Fruit fly (Drosophila melanogaster): ENCODE measurements around the gene Glyp.

Glyp gene

DNA sequence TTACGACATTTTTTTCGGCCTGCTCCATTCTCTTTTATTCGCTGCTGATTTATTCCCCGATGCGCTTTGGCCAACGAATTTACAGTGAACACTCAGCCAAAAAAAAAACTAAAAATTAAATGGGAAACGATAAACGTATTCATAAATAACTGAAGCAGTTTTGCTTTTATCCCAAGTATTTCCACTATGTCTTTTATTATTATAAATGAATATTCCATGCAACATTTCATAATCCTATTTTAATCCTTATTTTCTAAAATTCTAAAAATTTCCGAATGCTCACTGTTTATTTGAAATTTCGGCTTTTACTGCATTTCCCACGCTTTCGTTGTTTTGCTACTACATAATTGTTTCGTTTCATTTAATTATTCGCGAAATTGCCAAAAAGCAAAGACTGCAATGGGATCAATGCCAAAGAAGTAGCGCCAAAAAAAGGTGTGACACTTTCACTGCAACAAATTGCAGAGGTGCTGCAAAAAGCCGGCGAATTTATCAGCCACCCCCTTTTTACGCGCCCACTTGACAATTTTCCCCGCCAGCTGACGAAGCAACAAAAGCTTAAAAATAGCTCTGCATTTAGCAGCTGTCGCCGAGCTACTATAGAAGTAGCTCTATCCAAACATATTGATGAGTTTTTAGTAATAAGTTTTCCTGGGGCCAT lies 966 bp downstream of the Glyp start:
- TF ChIP-seq CG32121 (GFP tag; IDR thresholded peaks at IDR 0.05) (peak; percentile 25; the same call in 1 of the 2 replicates), CG9948 (tag; optimal IDR thresholded peaks at IDR 0.05) (no peak)

DNA sequence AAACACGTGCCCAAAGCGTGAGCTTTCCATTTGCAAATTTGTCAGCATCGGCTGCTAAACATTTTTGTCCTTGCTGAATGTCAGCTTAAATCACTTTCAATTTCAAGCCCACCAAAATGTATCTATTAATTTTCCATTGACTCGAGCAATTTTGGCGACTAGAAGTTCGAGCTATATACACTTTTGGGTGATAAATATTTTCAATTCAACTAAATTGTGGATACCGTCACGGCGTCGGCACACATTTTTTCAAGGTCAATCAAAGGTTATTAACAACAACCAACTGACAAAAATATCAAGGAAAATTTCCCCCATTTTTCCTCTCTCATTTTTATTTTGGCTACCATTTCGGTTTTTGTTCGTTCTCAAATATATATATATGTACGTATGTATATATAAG lies 1.6 kb downstream of the Glyp start:
- TF ChIP-seq rn (GFP tag; IDR thresholded peaks at IDR 0.05) (no peak), CG15710 (tag; optimal IDR thresholded peaks at IDR 0.05) (no peak), gl (tag; optimal IDR thresholded peaks at IDR 0.05) (no peak), CG8301 (tag; optimal IDR thresholded peaks at IDR 0.05) (no peak), CG9948 (tag; optimal IDR thresholded peaks at IDR 0.05) (no peak), CG8159 (tag; optimal IDR thresholded peaks at IDR 0.05) (no peak), D1 (tag; optimal IDR thresholded peaks at IDR 0.05) (no peak), CG17806 (tag; optimal IDR thresholded peaks at IDR 0.05) (no peak), CG10348 (GFP tag; IDR thresholded peaks at IDR 0.05) (no peak), Pif1A (GFP tag; optimal IDR thresholded peaks at IDR 0.05) (no peak)

DNA sequence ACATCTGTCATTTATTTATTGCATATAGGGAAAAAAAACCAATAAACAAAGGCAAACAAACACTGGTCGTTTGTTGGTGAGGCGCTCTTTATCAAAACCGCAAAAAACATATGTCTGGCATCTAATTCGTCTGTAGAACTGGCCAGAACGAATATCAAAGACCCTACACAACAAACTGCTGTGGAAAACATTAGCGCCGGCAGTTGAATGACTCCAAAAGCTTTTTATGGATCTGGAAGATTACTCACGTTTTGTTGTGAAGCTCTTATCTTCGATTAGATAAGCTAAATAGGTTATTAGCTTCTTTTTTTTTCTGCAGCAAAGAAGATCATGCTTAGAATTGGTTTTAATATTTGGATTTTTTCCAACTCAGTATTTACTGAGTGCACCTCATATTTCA lies 2.4 kb downstream of the Glyp start:
- no peak for TF ChIP-seq CG14655 (GFP tag; optimal IDR thresholded peaks at IDR 0.05)
- no peak for TF ChIP-seq Pif1B (GFP tag; optimal IDR thresholded peaks at IDR 0.05)
- TF ChIP-seq Snoo (tag; optimal IDR thresholded peaks at IDR 0.05): no peak
- TF ChIP-seq CG12605 (GFP tag; IDR thresholded peaks at IDR 0.05): no peak
- no peak for TF ChIP-seq gl (tag; optimal IDR thresholded peaks at IDR 0.05)
- TF ChIP-seq CG9948 (tag; optimal IDR thresholded peaks at IDR 0.05): no peak
- no peak for TF ChIP-seq CG10348 (GFP tag; IDR thresholded peaks at IDR 0.05)
- no peak for TF ChIP-seq CG13204 (GFP tag; optimal IDR thresholded peaks at IDR 0.05)
- TF ChIP-seq D1 (tag; optimal IDR thresholded peaks at IDR 0.05): no peak
- TF ChIP-seq CG8159 (tag; optimal IDR thresholded peaks at IDR 0.05): no peak
- TF ChIP-seq fd96Ca (GFP tag; IDR thresholded peaks at IDR 0.05): no peak
- no peak for TF ChIP-seq rn (GFP tag; IDR thresholded peaks at IDR 0.05)
- no peak for TF ChIP-seq CG15710 (tag; optimal IDR thresholded peaks at IDR 0.05)

DNA sequence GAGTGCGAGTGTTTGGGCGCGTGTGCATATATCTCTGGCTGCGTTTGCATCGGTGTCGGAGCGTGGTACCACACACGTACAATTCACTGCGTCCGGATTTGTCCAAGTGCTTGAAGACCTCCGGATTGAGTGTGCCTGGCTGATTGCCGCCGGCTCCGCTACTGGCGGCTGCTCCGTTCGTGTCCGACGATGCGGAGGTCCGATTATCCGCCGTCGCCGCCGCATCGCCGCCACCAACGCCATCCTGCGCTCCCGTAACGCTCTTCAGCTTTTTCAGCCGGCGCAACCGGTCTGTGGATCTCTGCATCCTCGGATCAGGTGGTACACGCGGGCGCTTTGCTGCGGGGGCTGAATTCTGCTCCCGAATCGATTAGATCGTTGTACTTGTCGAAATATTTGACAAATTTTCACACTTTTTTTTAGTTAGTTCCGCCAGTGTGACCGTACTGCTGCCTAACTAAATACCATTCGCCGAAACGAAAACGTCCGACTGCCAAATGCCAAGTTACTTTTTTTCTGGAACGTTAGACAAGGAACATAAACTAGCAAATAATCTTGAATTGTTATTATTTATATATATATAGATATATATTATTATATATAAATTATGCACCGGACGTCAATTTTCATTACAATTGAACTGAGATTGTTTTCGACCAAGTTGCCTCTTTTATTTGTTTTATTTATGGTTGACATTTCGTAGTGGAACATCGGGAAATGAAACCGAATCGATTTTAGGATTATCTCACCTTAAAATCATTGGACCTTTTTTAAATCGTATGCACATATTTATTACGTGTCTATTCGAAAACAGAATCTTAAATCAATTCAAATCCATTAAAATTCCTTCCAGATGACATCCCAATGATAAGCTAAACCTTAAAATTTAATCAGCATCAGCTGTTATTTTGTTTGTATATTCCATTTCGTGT lies 14.4 kb downstream of the Glyp start, which contains the start of gene tho2:
TSS of gene tho2 (minus strand) at position 463 of the 932 bp plus-strand sequence.
- TF ChIP-seq CG12605 (GFP tag; IDR thresholded peaks at IDR 0.05) (no peak), Snoo (tag; optimal IDR thresholded peaks at IDR 0.05) (no peak), Pif1B (GFP tag; optimal IDR thresholded peaks at IDR 0.05) (no peak), EcR (GFP tag; optimal IDR thresholded peaks at IDR 0.05) (no peak), CG9948 (tag; optimal IDR thresholded peaks at IDR 0.05) (no peak), CG13204 (GFP tag; optimal IDR thresholded peaks at IDR 0.05) (no peak), CG8301 (tag; optimal IDR thresholded peaks at IDR 0.05) (no peak), D1 (tag; optimal IDR thresholded peaks at IDR 0.05) (no peak), Pif1A (GFP tag; optimal IDR thresholded peaks at IDR 0.05) (no peak), gl (tag; optimal IDR thresholded peaks at IDR 0.05) (no peak), CG34367 (tag; optimal IDR thresholded peaks at IDR 0.05) (no peak), Ets98B (GFP tag; IDR thresholded peaks at IDR 0.05) (no peak), CG15710 (tag; optimal IDR thresholded peaks at IDR 0.05) (no peak), rn (GFP tag; IDR thresholded peaks at IDR 0.05) (no peak), fd96Ca (GFP tag; IDR thresholded peaks at IDR 0.05) (no peak), CG10348 (GFP tag; IDR thresholded peaks at IDR 0.05) (no peak), CG8159 (tag; optimal IDR thresholded peaks at IDR 0.05) (no peak), CG32121 (GFP tag; IDR thresholded peaks at IDR 0.05) (no peak)

DNA sequence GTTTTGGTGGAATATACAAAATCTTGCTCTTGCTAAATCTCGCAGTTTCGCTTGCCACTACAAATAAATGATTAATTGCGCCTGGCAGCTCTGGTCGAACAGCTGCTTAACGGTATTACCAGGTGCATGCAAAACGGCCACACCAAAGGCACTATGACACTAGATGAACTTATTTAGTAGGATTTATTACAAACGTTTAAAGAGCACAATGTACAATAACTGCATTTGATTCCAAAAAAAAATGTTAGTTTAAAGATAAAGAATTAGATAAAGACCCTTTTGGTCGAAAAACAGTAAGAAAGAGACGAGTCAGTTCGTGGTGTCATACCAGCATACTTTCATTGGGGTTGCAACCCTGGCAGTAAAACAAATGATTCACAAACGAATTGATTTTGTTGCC lies 16.6 kb downstream of the Glyp start, which contains the start of the genes CG11723 and Tbcd:
TSS of gene CG11723 (minus strand) at position 68 of the 400 bp plus-strand sequence.
TSS of gene Tbcd (plus strand) at position 311 of the 400 bp plus-strand sequence.
- TF ChIP-seq fd96Ca (GFP tag; IDR thresholded peaks at IDR 0.05) (peak; percentile 94), CG8301 (tag; optimal IDR thresholded peaks at IDR 0.05) (peak; percentile 92), EcR (GFP tag; optimal IDR thresholded peaks at IDR 0.05) (no peak), CG12605 (GFP tag; IDR thresholded peaks at IDR 0.05) (peak; percentile 95), CG34367 (tag; optimal IDR thresholded peaks at IDR 0.05) (peak; percentile 91), CG14655 (GFP tag; optimal IDR thresholded peaks at IDR 0.05) (no peak), D1 (tag; optimal IDR thresholded peaks at IDR 0.05) (no peak), CG17806 (tag; optimal IDR thresholded peaks at IDR 0.05) (peak; percentile 99), Pif1B (GFP tag; optimal IDR thresholded peaks at IDR 0.05) (no peak), CG32121 (GFP tag; IDR thresholded peaks at IDR 0.05) (peak; percentile 93), Ets98B (GFP tag; IDR thresholded peaks at IDR 0.05) (peak; percentile 95), CG15710 (tag; optimal IDR thresholded peaks at IDR 0.05) (peak; percentile 93), CG10348 (GFP tag; IDR thresholded peaks at IDR 0.05) (peak; percentile 85), Snoo (tag; optimal IDR thresholded peaks at IDR 0.05) (peak; percentile 92), CG8159 (tag; optimal IDR thresholded peaks at IDR 0.05) (peak; percentile 91), CG9948 (tag; optimal IDR thresholded peaks at IDR 0.05) (peak; percentile 85), CG4496 (GFP tag; IDR thresholded peaks at IDR 0.05) (peak; percentile 97), rn (GFP tag; IDR thresholded peaks at IDR 0.05) (peak; percentile 86), gl (tag; optimal IDR thresholded peaks at IDR 0.05) (peak; percentile 81), CG13204 (GFP tag; optimal IDR thresholded peaks at IDR 0.05) (no peak), Pif1A (GFP tag; optimal IDR thresholded peaks at IDR 0.05) (no peak)

Measured in whole organism, pupa.